Fruit fly (Drosophila melanogaster): ENCODE measurements around the gene stumps.

Gene stumps

DNA sequence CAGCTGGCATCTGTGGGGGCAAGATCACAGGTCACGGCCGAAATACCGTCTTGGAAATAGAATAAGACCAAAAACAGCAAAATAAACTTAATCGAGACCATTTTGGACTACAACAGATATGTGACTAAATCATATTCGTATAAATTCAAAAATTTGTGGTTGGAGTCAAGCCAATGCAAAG, 616 bp upstream of the stumps start, which contains the start of gene CG44094:
CG44094 (minus strand) TSS at position 101 of the 181 bp plus-strand sequence.
- TF ChIP-seq Hr96 (GFP tag; optimal IDR thresholded peaks at IDR 0.05) (no peak), bab1 (GFP tag; optimal IDR thresholded peaks at IDR 0.05) (no peak), cnc (optimal IDR thresholded peaks at IDR 0.05) (no peak), Crg-1 (GFP tag; optimal IDR thresholded peaks at IDR 0.05) (no peak), CG1620 (GFP tag; optimal IDR thresholded peaks at IDR 0.05) (no peak), cic (GFP tag; optimal IDR thresholded peaks at IDR 0.05) (no peak), CG12768 (GFP tag; optimal IDR thresholded peaks at IDR 0.05) (no peak), CG5204 (GFP tag; optimal IDR thresholded peaks at IDR 0.05) (no peak), toe (GFP tag; optimal IDR thresholded peaks at IDR 0.05) (no peak), pad (GFP tag; optimal IDR thresholded peaks at IDR 0.05) (no peak), Clk (GFP tag; optimal IDR thresholded peaks at IDR 0.05) (no peak), CG7045 (GFP tag; optimal IDR thresholded peaks at IDR 0.05) (no peak), CG11617 (GFP tag; optimal IDR thresholded peaks at IDR 0.05) (no peak), ovo (GFP tag; optimal IDR thresholded peaks at IDR 0.05) (no peak), tj (GFP tag; optimal IDR thresholded peaks at IDR 0.05) (no peak), Mnt (GFP tag; optimal IDR thresholded peaks at IDR 0.05) (no peak)

DNA sequence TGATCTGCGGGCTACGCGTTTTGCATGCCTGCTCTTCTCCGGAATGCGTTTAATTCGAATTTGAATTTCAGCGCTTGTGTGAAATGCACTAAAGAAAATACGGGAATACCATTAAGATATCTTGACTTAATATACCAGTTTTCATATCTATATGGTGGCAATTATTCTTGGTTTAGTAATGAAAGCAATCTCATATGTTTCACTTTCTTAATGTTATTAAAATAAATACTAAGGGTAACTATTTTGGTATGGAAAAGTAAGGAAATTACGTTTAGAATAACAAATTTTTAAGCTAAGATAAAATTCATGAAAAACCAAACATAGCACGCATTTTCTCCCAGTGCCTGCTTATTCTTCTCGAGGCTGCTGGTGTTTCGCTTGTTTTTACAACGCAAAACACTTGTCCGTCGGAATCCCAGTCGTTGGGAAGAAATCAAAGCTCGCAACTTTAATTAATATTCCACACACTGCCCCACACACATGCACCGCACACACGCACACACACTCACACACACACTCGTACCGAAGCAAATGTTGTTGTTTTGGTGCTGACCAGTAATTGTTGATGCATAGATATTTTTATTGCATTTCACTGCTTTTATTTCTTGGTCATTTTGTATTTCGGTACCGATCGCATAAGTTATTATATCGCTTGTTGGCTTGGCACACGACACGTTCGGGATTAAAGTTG, 931 bp downstream of the stumps start:
- TF ChIP-seq CG11617 (GFP tag; optimal IDR thresholded peaks at IDR 0.05): no peak
- TF ChIP-seq Crg-1 (GFP tag; optimal IDR thresholded peaks at IDR 0.05): no peak
- no peak for TF ChIP-seq CG7045 (GFP tag; optimal IDR thresholded peaks at IDR 0.05)
- TF ChIP-seq CG12768 (GFP tag; optimal IDR thresholded peaks at IDR 0.05): no peak
- TF ChIP-seq Clk (GFP tag; optimal IDR thresholded peaks at IDR 0.05): no peak
- TF ChIP-seq Hr96 (GFP tag; optimal IDR thresholded peaks at IDR 0.05): no peak
- TF ChIP-seq CG14711 (tag; optimal IDR thresholded peaks at IDR 0.05): no peak
- TF ChIP-seq ovo (GFP tag; optimal IDR thresholded peaks at IDR 0.05): no peak
- TF ChIP-seq cnc (optimal IDR thresholded peaks at IDR 0.05): no peak
- no peak for TF ChIP-seq bab1 (GFP tag; optimal IDR thresholded peaks at IDR 0.05)
- TF ChIP-seq pad (GFP tag; optimal IDR thresholded peaks at IDR 0.05): no peak

DNA sequence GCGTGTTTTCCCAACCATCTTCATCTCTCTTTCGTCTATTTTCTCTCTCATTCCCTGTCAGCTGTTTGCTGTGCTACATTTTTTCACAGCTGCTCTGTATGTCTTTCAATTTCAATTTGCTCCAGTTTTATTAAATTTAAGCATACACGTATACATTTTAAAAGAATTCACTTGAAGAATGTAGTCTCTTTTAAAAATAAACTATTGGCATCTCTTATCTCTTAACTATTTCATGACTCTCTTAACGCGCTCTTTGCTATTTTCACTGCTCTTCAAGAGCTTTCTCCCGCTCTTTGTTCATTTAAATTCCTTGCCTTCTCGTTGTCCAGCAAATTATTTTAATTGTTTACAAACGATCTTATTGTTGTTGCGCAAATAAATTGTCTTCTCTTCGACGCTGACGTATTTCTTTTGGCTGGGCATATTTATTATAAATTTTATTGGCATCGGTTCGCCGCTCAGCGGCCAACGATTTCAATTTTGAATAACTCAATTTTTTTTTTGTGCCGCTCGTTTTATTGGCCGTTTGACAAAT, 3.1 kb downstream of the stumps start:
- TF ChIP-seq kay (GFP tag; ENCODE audit: borderline replicate concordance): peak; percentile 61
- no peak for TF ChIP-seq Crg-1 (GFP tag; optimal IDR thresholded peaks at IDR 0.05)

DNA sequence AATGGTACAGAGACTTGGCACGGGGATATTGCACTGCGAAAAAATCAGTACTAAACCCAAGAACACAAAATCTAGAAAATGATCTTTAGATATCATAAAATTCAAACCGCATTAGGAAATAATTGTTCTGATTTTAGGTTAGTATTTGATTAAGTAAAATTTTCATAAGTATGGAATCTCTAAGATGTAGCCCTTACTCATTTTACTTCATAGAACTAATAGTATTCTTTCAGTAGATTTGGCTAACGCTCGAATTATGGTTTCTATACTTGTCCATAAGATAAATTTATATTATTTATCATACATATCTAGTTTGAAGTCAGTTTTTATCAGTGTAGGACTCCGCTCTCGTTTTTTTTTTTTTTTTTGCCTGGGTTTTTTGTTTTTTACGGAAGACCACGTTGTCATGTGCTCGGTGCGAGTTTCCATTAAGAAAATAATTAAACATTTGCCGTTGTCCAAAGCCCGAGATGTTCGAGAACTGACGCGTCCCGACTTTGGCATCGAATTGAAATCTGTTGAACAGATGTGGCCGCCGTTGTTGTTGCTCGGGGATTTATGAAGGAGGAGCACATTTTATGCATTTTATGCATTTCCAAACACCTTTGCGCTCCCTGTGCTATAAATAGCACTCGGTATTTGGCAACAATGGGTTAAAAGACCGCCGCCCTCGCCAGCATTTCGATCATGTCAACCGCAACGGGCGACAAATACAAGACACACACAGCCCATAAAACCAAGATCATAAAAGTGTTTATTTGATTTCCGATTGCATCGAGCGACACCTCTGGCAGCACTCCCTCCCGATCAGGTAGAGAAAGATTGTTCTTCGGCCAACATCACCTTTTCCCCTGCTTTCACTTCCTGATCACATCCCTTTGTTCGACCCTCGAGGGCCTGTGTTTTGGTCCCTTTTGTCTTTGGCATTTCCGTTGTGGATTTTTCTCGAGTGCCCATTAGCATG, 9.7 kb downstream of the stumps start:
- TF ChIP-seq cic (GFP tag; optimal IDR thresholded peaks at IDR 0.05): no peak
- no peak for TF ChIP-seq CG11617 (GFP tag; optimal IDR thresholded peaks at IDR 0.05)
- TF ChIP-seq CG7045 (GFP tag; optimal IDR thresholded peaks at IDR 0.05): no peak

DNA sequence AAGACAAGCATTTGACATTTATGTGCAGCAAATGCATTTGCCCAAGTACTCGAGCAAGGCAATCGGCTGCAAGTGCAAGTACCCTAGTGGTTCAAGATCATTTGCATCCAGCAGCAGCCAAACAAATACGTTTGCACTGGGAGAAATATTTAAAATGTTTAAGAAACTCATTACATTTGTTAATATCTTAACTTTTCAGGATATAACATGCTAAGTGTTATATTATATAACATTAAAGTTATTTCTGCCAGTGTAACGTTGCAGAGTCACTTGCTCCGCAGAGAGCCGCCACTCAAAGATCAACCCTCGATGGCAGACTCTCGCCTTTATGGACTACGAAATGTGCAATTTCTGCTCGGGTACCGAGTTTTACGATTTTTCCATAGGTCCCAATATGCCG, 12.5 kb downstream of the stumps start:
- TF ChIP-seq cnc (optimal IDR thresholded peaks at IDR 0.05) (no peak), bab1 (GFP tag; optimal IDR thresholded peaks at IDR 0.05) (no peak), Crg-1 (GFP tag; optimal IDR thresholded peaks at IDR 0.05) (no peak), Mnt (GFP tag; optimal IDR thresholded peaks at IDR 0.05) (no peak), ovo (GFP tag; optimal IDR thresholded peaks at IDR 0.05) (no peak), CG14711 (tag; optimal IDR thresholded peaks at IDR 0.05) (no peak), Hr96 (GFP tag; optimal IDR thresholded peaks at IDR 0.05) (no peak), CG33017 (tag; optimal IDR thresholded peaks at IDR 0.05) (no peak), CG12768 (GFP tag; optimal IDR thresholded peaks at IDR 0.05) (no peak), CG1620 (GFP tag; optimal IDR thresholded peaks at IDR 0.05) (no peak), toe (GFP tag; optimal IDR thresholded peaks at IDR 0.05) (no peak), tj (GFP tag; optimal IDR thresholded peaks at IDR 0.05) (no peak), CG7101 (tag; optimal IDR thresholded peaks at IDR 0.05) (no peak), CG5204 (GFP tag; optimal IDR thresholded peaks at IDR 0.05) (no peak)

DNA sequence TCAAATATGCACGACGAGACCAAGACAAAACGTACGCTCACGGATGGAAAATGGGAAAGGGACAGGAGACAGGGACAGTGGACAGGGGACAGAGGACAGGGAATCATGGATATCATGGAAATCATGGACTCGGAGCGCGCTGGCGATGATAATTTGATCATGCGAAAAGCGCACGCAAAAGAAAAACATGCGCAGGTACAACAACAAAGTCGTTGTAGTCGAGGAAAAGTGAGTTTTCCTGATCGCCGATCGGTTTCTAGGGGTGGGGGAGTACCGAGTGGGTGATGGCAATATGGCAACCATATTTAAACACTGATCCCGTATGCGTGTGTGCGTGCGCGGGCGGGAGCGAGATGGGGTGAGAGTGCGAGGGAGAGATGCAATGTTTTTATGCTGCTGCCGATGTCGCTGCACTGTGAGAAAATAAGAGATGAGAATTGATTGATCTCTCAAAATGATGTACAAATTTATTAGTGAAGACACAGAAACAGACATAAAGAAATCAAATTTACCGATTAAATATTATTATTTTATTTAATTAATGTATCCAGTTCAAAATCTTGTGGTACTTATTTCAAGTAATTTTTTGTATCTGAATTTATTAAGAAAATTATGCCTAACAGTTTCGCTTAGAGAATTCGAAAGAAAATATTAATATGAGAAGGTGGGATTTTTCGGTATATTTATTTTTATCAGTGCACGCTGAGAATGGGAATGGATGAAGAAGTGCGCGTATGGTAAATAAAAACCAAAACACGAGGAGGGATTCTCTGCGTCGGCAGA, 13.9 kb downstream of the stumps start:
- no peak for TF ChIP-seq kay (GFP tag; ENCODE audit: borderline replicate concordance)
- no peak for TF ChIP-seq ovo (GFP tag; optimal IDR thresholded peaks at IDR 0.05)
- TF ChIP-seq CG14711 (tag; optimal IDR thresholded peaks at IDR 0.05): no peak
- TF ChIP-seq CG11617 (GFP tag; optimal IDR thresholded peaks at IDR 0.05): no peak
- no peak for TF ChIP-seq cnc (optimal IDR thresholded peaks at IDR 0.05)
- TF ChIP-seq Mnt (GFP tag; optimal IDR thresholded peaks at IDR 0.05): no peak
- no peak for TF ChIP-seq bab1 (GFP tag; optimal IDR thresholded peaks at IDR 0.05)
- TF ChIP-seq pad (GFP tag; optimal IDR thresholded peaks at IDR 0.05): no peak
- no peak for TF ChIP-seq CG12768 (GFP tag; optimal IDR thresholded peaks at IDR 0.05)
- TF ChIP-seq Clk (GFP tag; optimal IDR thresholded peaks at IDR 0.05): no peak
